Worm (Caenorhabditis elegans): ENCODE measurements around the gene K04G7.1.
A peak's percentile ranks its signal among the peaks of the same experiment; 100 is the strongest.

Gene K04G7.1

ce11 chrIII:7180613-7181012, 18.1 kb downstream of the K04G7.1 start, which contains the start of gene ndab-2 (continued):
- TF ChIP-seq C17E4.6 (GFP tag; IDR thresholded peaks at IDR 0.05) = no peak
- TF ChIP-seq F39B2.1 (GFP tag; IDR thresholded peaks at IDR 0.05) = 0 out of 2 replicates have a peak, but pooled peaks have one; percentile 65
- TF ChIP-seq him-1 (tag; optimal IDR thresholded peaks at IDR 0.05) = no peak
- peak; percentile 52 for TF ChIP-seq repo-1 (tag; optimal IDR thresholded peaks at IDR 0.05)
- TF ChIP-seq lin-35 (GFP tag; optimal IDR thresholded peaks at IDR 0.05) = no peak
- no peak for TF ChIP-seq hmg-20 (GFP tag; IDR thresholded peaks at IDR 0.05)
- peak; percentile 60 for TF ChIP-seq tlf-1 (GFP tag; optimal IDR thresholded peaks at IDR 0.05)
- no peak for TF ChIP-seq mes-4 (tag; optimal IDR thresholded peaks at IDR 0.05)
- no peak for TF ChIP-seq T26A5.8 (tag; optimal IDR thresholded peaks at IDR 0.05)
- no peak for TF ChIP-seq chd-7 (tag; optimal IDR thresholded peaks at IDR 0.05)
- TF ChIP-seq sea-2 (GFP tag; IDR thresholded peaks at IDR 0.05) = no peak
- peak; percentile 29 for TF ChIP-seq tbp1 (GFP tag; optimal IDR thresholded peaks at IDR 0.05)
- no peak for TF ChIP-seq K11D2.4 (GFP tag; IDR thresholded peaks at IDR 0.05)
- no peak for TF ChIP-seq ama-1 (optimal IDR thresholded peaks at IDR 0.05)
- peak in 1 of 2 experiments; percentile 73 for TF ChIP-seq ama-1 (GFP tag; optimal IDR thresholded peaks at IDR 0.05)
- TF ChIP-seq dox-1 (GFP tag; IDR thresholded peaks at IDR 0.05) = 0 out of 2 replicates have a peak, but pooled peaks have one; percentile 52
- peak; percentile 30; the same call in 1 of the 2 replicates for TF ChIP-seq hmg-1.2 (GFP tag; IDR thresholded peaks at IDR 0.05)
- no peak for TF ChIP-seq cebp-1 (GFP tag; IDR thresholded peaks at IDR 0.05)
- peak; percentile 49 for TF ChIP-seq cebp-1 (tag; optimal IDR thresholded peaks at IDR 0.05)
- no peak for TF ChIP-seq ceh-91 (GFP tag; IDR thresholded peaks at IDR 0.05)
- TF ChIP-seq mel-28 (tag; optimal IDR thresholded peaks at IDR 0.05; ENCODE audit: borderline replicate concordance) = no peak
- peak; percentile 13 for TF ChIP-seq ztf-18 (tag; optimal IDR thresholded peaks at IDR 0.05)
- 0 out of 2 replicates have a peak, but pooled peaks have one; percentile 43 for TF ChIP-seq nfyb-1 (GFP tag; IDR thresholded peaks at IDR 0.05)
- TF ChIP-seq B0336.3 (GFP tag; IDR thresholded peaks at IDR 0.05) = peak; percentile 88
- no peak for TF ChIP-seq Y53F4B.3 (GFP tag; IDR thresholded peaks at IDR 0.05)
- TF ChIP-seq sdz-38 (tag; optimal IDR thresholded peaks at IDR 0.05) = no peak
- TF ChIP-seq ztf-26 (tag; optimal IDR thresholded peaks at IDR 0.05) = no peak
- no peak for TF ChIP-seq die-1 (tag; optimal IDR thresholded peaks at IDR 0.05)
- no peak for TF ChIP-seq cebp-2 (GFP tag; IDR thresholded peaks at IDR 0.05)
- TF ChIP-seq bed-1 (GFP tag; IDR thresholded peaks at IDR 0.05) = no peak
- TF ChIP-seq unc-62 (GFP tag; optimal IDR thresholded peaks at IDR 0.05) = no peak
- TF ChIP-seq egl-18 (GFP tag; IDR thresholded peaks at IDR 0.05) = no peak
- no peak for TF ChIP-seq egrh-3 (GFP tag; IDR thresholded peaks at IDR 0.05)
- TF ChIP-seq pha-4 (tag; optimal IDR thresholded peaks at IDR 0.05) = no peak
- no peak for TF ChIP-seq madf-8 (GFP tag; conservative IDR thresholded peaks at IDR 0.05)
- peak; percentile 62; the same call in 1 of the 2 replicates for TF ChIP-seq lin-26 (GFP tag; IDR thresholded peaks at IDR 0.05)
- no peak for TF ChIP-seq attf-3 (GFP tag; conservative IDR thresholded peaks at IDR 0.05)
- no peak for TF ChIP-seq ZK185.1 (tag; optimal IDR thresholded peaks at IDR 0.05; ENCODE audit: poor library complexity, severe bottlenecking)
- TF ChIP-seq atf-7 (tag; optimal IDR thresholded peaks at IDR 0.05) = no peak
- TF ChIP-seq fkh-3 (tag; optimal IDR thresholded peaks at IDR 0.05) = no peak
- TF ChIP-seq nhr-27 (tag; optimal IDR thresholded peaks at IDR 0.05) = no peak
- TF ChIP-seq let-526 (GFP tag; IDR thresholded peaks at IDR 0.05) = no peak
- no peak for TF ChIP-seq let-607 (tag; optimal IDR thresholded peaks at IDR 0.05)
- TF ChIP-seq Y53G8AR.9 (GFP tag; conservative IDR thresholded peaks at IDR 0.05) = peak; percentile 89
- peak; percentile 87 for TF ChIP-seq madf-3 (GFP tag; IDR thresholded peaks at IDR 0.05)
